Worm (Caenorhabditis elegans): ENCODE data around the gene phy-4.

DNA sequence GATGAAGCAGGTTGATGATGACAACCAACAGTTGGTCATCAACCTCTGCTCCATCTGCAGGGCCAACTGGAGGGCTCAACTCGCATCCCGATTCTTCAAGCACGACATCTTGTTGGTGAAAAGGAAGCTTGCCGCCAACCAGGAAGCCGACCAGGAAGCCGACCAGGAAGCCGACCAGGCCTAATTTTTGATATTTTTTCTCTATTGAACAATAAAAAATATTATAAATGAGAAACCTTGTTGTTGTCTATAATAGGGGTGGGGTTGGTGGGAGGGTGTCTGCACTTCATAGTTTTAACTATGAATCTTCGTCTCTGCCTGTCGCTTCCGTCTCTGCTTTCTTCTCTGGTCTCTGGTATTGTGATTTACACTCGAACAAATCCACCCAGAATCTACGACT is 27.8 kb downstream of the phy-4 start, which contains the start of gene Y43F8B.18:
- no peak for TF ChIP-seq pat-9 (tag; optimal IDR thresholded peaks at IDR 0.05)
- TF ChIP-seq fkh-10 (GFP tag; optimal IDR thresholded peaks at IDR 0.05): no peak
- TF ChIP-seq pag-3 (tag; optimal IDR thresholded peaks at IDR 0.05; ENCODE audit: borderline replicate concordance): no peak
